Fruit fly (Drosophila melanogaster): Measurements from ENCODE around the gene Nmdmc.
A peak's percentile ranks its signal among the peaks of the same experiment; 100 is the strongest.

The Nmdmc gene

dm6 chr3R:9054442-9055118 lies 4.2 kb upstream of the Nmdmc start (continued):
- TF ChIP-seq pnt (GFP tag; optimal IDR thresholded peaks at IDR 0.05) (no peak), fd96Cb (tag; optimal IDR thresholded peaks at IDR 0.05) (peak; percentile 51), CG12104 (GFP tag; optimal IDR thresholded peaks at IDR 0.05) (no peak), CG6175 (GFP tag; IDR thresholded peaks at IDR 0.05) (no peak), CG1233 (GFP tag; optimal IDR thresholded peaks at IDR 0.05) (peak; percentile 48), Nf-YB (GFP tag; optimal IDR thresholded peaks at IDR 0.05) (peak; percentile 35), CG16813 (GFP tag; IDR thresholded peaks at IDR 0.05; ENCODE audit: partially characterized antibody) (no peak), Dfd (GFP tag; optimal IDR thresholded peaks at IDR 0.05) (no peak), Taf1 (GFP tag; IDR thresholded peaks at IDR 0.05) (no peak), ham (GFP tag; IDR thresholded peaks at IDR 0.05) (no peak), twi (tag; optimal IDR thresholded peaks at IDR 0.05) (no peak), Sox100B (GFP tag; optimal IDR thresholded peaks at IDR 0.05) (peak; percentile 18), H2.0 (GFP tag; IDR thresholded peaks at IDR 0.05) (no peak), Neu2 (GFP tag; optimal IDR thresholded peaks at IDR 0.05; ENCODE audit: borderline replicate concordance) (no peak), Nf-YC (tag; optimal IDR thresholded peaks at IDR 0.05) (peak; percentile 76), Lhr (GFP tag; optimal IDR thresholded peaks at IDR 0.05) (no peak), crol (GFP tag; IDR thresholded peaks at IDR 0.05) (no peak), mam (GFP tag; optimal IDR thresholded peaks at IDR 0.05) (no peak)

- peak; percentile 58 for TF ChIP-seq CG9437 (GFP tag; optimal IDR thresholded peaks at IDR 0.05)
- no peak for TF ChIP-seq bbx (GFP tag; IDR thresholded peaks at IDR 0.05; ENCODE audit: partially characterized antibody)
- peak; percentile 55 for TF ChIP-seq bcd (GFP tag; optimal IDR thresholded peaks at IDR 0.05)
- TF ChIP-seq Usf (GFP tag; optimal IDR thresholded peaks at IDR 0.05), result peak; percentile 20
- TF ChIP-seq lbe (GFP tag; optimal IDR thresholded peaks at IDR 0.05), result no peak
- no peak for TF ChIP-seq gcm (GFP tag; optimal IDR thresholded peaks at IDR 0.05)
- TF ChIP-seq Dip3 (GFP tag; optimal IDR thresholded peaks at IDR 0.05), result peak; percentile 63
- peak; percentile 57 for TF ChIP-seq BtbVII (GFP tag; optimal IDR thresholded peaks at IDR 0.05)
- peak; percentile 67 for TF ChIP-seq gem (tag; optimal IDR thresholded peaks at IDR 0.05)
- TF ChIP-seq fd3F (GFP tag; optimal IDR thresholded peaks at IDR 0.05), result peak; percentile 26
- 0 out of 2 replicates have a peak, but pooled peaks have one; percentile 2 for TF ChIP-seq onecut (GFP tag; IDR thresholded peaks at IDR 0.05)
- peak; percentile 27; the same call in 1 of the 3 replicates for TF ChIP-seq croc (GFP tag; conservative IDR thresholded peaks at IDR 0.05)
- TF ChIP-seq tap (tag; optimal IDR thresholded peaks at IDR 0.05), result peak; percentile 25
- TF ChIP-seq tio (GFP tag; optimal IDR thresholded peaks at IDR 0.05), result peak; percentile 40
- TF ChIP-seq CG9727 (GFP tag; optimal IDR thresholded peaks at IDR 0.05), result peak; percentile 8
- TF ChIP-seq Poxn (GFP tag; IDR thresholded peaks at IDR 0.05), result no peak
- peak; percentile 6 for TF ChIP-seq CG14710 (tag; optimal IDR thresholded peaks at IDR 0.05)
- no peak for TF ChIP-seq pb (GFP tag; optimal IDR thresholded peaks at IDR 0.05)
- peak; percentile 32 for TF ChIP-seq CG1233 (GFP tag; optimal IDR thresholded peaks at IDR 0.05)
- TF ChIP-seq tin (GFP tag; optimal IDR thresholded peaks at IDR 0.05), result peak; percentile 2
- no peak for TF ChIP-seq jigr1 (GFP tag; IDR thresholded peaks at IDR 0.05)
- TF ChIP-seq nmo (GFP tag; optimal IDR thresholded peaks at IDR 0.05), result peak; percentile 68
- TF ChIP-seq Abd-B (GFP tag; optimal IDR thresholded peaks at IDR 0.05), result no peak
- TF ChIP-seq CG3163 (GFP tag; optimal IDR thresholded peaks at IDR 0.05), result peak; percentile 70
- TF ChIP-seq ac (GFP tag; optimal IDR thresholded peaks at IDR 0.05), result no peak
- peak; percentile 66 for TF ChIP-seq ind (GFP tag; optimal IDR thresholded peaks at IDR 0.05)
- TF ChIP-seq Max (GFP tag; optimal IDR thresholded peaks at IDR 0.05), result no peak
- TF ChIP-seq CG34422 (GFP tag; IDR thresholded peaks at IDR 0.05), result no peak
- peak; percentile 78 for TF ChIP-seq CG2678 (tag; optimal IDR thresholded peaks at IDR 0.05)
- peak; percentile 24 for TF ChIP-seq nerfin-1 (tag; optimal IDR thresholded peaks at IDR 0.05)
- TF ChIP-seq Sox100B (GFP tag; optimal IDR thresholded peaks at IDR 0.05), result peak; percentile 69
- TF ChIP-seq CG4820 (GFP tag; optimal IDR thresholded peaks at IDR 0.05), result peak; percentile 26
These were observed 3.6 kb upstream of the Nmdmc start for dm6 chr3R:9053850-9054441.

All from whole organism, embryonic.